Fruit fly (Drosophila melanogaster) whole organism, prepupa: ENCODE data around the gene CG5280.

Experiments used
- Blimp-1 ChIP-seq: fragments of 200-800 bp; sonication (Bioruptor generic); optimal IDR thresholded peaks from 3 replicates; lab custom pipeline; 2017; ENCODE audit warnings: missing biosample characterization, missing genetic modification characterization, mild to moderate bottlenecking, moderate library complexity, missing genetic modification reagents
- CG11902 ChIP-seq: fragments of 200-800 bp; sonication (Bioruptor generic); optimal IDR thresholded peaks from 3 replicates; lab custom pipeline; 2016; ENCODE audit warnings: missing biosample characterization, missing genetic modification characterization
- CG15336 ChIP-seq: fragments of 200-800 bp; sonication (Bioruptor generic); IDR thresholded peaks from 2 replicates; pipeline ENCODE4 v1.3.6; 2022; ENCODE audit warnings: missing biosample characterization, missing genetic modification characterization
- CG1621 ChIP-seq: fragments of 200-800 bp; sonication (Bioruptor generic); optimal IDR thresholded peaks from 3 replicates; lab custom pipeline; 2018; ENCODE audit warnings: missing biosample characterization, mild to moderate bottlenecking, missing genetic modification characterization
- CG31627 ChIP-seq: fragments of 200-800 bp; sonication (Bioruptor generic); optimal IDR thresholded peaks from 3 replicates; lab custom pipeline; 2016; ENCODE audit warnings: missing biosample characterization, missing genetic modification characterization
- CG34406 ChIP-seq: fragments of 200-800 bp; sonication (Bioruptor generic); optimal IDR thresholded peaks from 3 replicates; lab custom pipeline; 2016; ENCODE audit warnings: missing biosample characterization, missing genetic modification characterization
- CG3919 ChIP-seq: fragments of 200-800 bp; sonication (Bioruptor generic); optimal IDR thresholded peaks from 3 replicates; lab custom pipeline; 2016; ENCODE audit warnings: missing biosample characterization, missing genetic modification characterization
- CG6163 ChIP-seq: fragments of 200-800 bp; sonication (Bioruptor generic); IDR thresholded peaks from 3 replicates; pipeline ENCODE4 v1.3.6; 2022; ENCODE audit warnings: missing biosample characterization, missing genetic modification characterization
- CG6276 ChIP-seq: fragments of 200-800 bp; sonication (Bioruptor generic); optimal IDR thresholded peaks from 2 replicates; lab custom pipeline; 2017; ENCODE audit warnings: missing biosample characterization, mild to moderate bottlenecking, missing genetic modification characterization
- CG6792 ChIP-seq: fragments of 200-800 bp; sonication (Bioruptor generic); optimal IDR thresholded peaks from 3 replicates; lab custom pipeline; 2016; ENCODE audit warnings: missing biosample characterization, missing genetic modification characterization
- CG6854 ChIP-seq: fragments of 200-800 bp; sonication (Bioruptor generic); optimal IDR thresholded peaks from 2 replicates; lab custom pipeline; 2017; ENCODE audit warnings: missing biosample characterization, mild to moderate bottlenecking, missing genetic modification characterization
- CG7368 ChIP-seq: fragments of 200-800 bp; sonication (Bioruptor generic); optimal IDR thresholded peaks from 3 replicates; lab custom pipeline; 2016; ENCODE audit warnings: missing biosample characterization, missing genetic modification characterization
- CG8119 ChIP-seq: fragments of 200-800 bp; sonication (Bioruptor generic); IDR thresholded peaks from 3 replicates; pipeline ENCODE4 v1.3.6; 2022; ENCODE audit warnings: missing biosample characterization, missing genetic modification characterization
- CG8319 ChIP-seq: fragments of 200-800 bp; sonication (Bioruptor generic); optimal IDR thresholded peaks from 3 replicates; lab custom pipeline; 2016; ENCODE audit warnings: missing biosample characterization, missing genetic modification characterization
- CG8632 ChIP-seq: fragments of 200-800 bp; sonication (Bioruptor generic); optimal IDR thresholded peaks from 3 replicates; lab custom pipeline; 2016; ENCODE audit warnings: missing biosample characterization, missing genetic modification characterization
- CG9139 ChIP-seq: fragments of 200-800 bp; sonication (Bioruptor generic); optimal IDR thresholded peaks from 3 replicates; lab custom pipeline; 2017; ENCODE audit warnings: missing biosample characterization, mild to moderate bottlenecking, missing genetic modification characterization
- Eip78C ChIP-seq: fragments of 200-800 bp; sonication (Bioruptor generic); peaks from one replicate; lab custom pipeline; 2016; ENCODE audit warnings: missing biosample characterization, missing genetic modification characterization
- Ets96B ChIP-seq: fragments of 200-800 bp; optimal IDR thresholded peaks from 2 replicates; lab custom pipeline; 2019; ENCODE audit warnings: missing biosample characterization, mild to moderate bottlenecking, missing genetic modification characterization, moderate library complexity
- Gug ChIP-seq: fragments of 200-800 bp; sonication (Bioruptor generic); IDR thresholded peaks from 2 replicates; pipeline ENCODE4 v1.3.6; 2022; ENCODE audit warnings: missing biosample characterization, missing genetic modification characterization
- Hr39 ChIP-seq: fragments of 200-800 bp; sonication (Bioruptor generic); optimal IDR thresholded peaks from 2 replicates; lab custom pipeline; 2016; ENCODE audit warnings: missing biosample characterization, missing genetic modification characterization
- Hr4 ChIP-seq: fragments of 200-800 bp; sonication (Bioruptor generic); optimal IDR thresholded peaks from 3 replicates; lab custom pipeline; 2016; ENCODE audit warnings: missing biosample characterization, missing genetic modification characterization
- Lpt ChIP-seq: fragments of 200-800 bp; sonication (Bioruptor generic); optimal IDR thresholded peaks from 3 replicates; lab custom pipeline; 2016; ENCODE audit warnings: missing biosample characterization, missing genetic modification characterization
- Smox ChIP-seq: fragments of 200-800 bp; sonication (Bioruptor generic); optimal IDR thresholded peaks from 3 replicates; lab custom pipeline; 2016; ENCODE audit warnings: missing biosample characterization, missing genetic modification characterization
- Sox102F ChIP-seq: fragments of 200-800 bp; sonication (Bioruptor generic); optimal IDR thresholded peaks from 2 replicates; lab custom pipeline; 2016; ENCODE audit warnings: missing biosample characterization, mild to moderate bottlenecking, missing genetic modification characterization
- Sox14 ChIP-seq: fragments of 200-800 bp; sonication (Bioruptor generic); optimal IDR thresholded peaks from 3 replicates; lab custom pipeline; 2016; ENCODE audit warnings: missing biosample characterization, missing genetic modification characterization
- achi ChIP-seq: fragments of 200-800 bp; sonication (Bioruptor generic); optimal IDR thresholded peaks from 3 replicates; lab custom pipeline; 2016; ENCODE audit warnings: missing biosample characterization, missing genetic modification characterization
- acj6 ChIP-seq: fragments of 200-800 bp; sonication (Bioruptor generic); optimal IDR thresholded peaks from 3 replicates; lab custom pipeline; 2016; ENCODE audit warnings: missing biosample characterization, missing genetic modification characterization
- cyc ChIP-seq: fragments of 200-800 bp; sonication (Bioruptor generic); optimal IDR thresholded peaks from 3 replicates; lab custom pipeline; 2016; ENCODE audit warnings: missing biosample characterization, missing genetic modification characterization
- dac ChIP-seq: fragments of 200-800 bp; sonication (Bioruptor generic); optimal IDR thresholded peaks from 2 replicates; lab custom pipeline; 2017; ENCODE audit warnings: missing biosample characterization, mild to moderate bottlenecking, missing genetic modification characterization
- dsx ChIP-seq: fragments of 200-800 bp; optimal IDR thresholded peaks from 3 replicates; lab custom pipeline; 2019; ENCODE audit warnings: missing biosample characterization, mild to moderate bottlenecking, missing genetic modification characterization, moderate library complexity; ENCODE audit not compliant: poor library complexity, severe bottlenecking
- eg ChIP-seq: fragments of 200-800 bp; sonication (Bioruptor generic); IDR thresholded peaks from 3 replicates; pipeline ENCODE4 v1.3.6; 2022; ENCODE audit warnings: missing biosample characterization, missing genetic modification characterization
- fd59A ChIP-seq: fragments of 200-800 bp; sonication (Bioruptor generic); optimal IDR thresholded peaks from 2 replicates; lab custom pipeline; 2017; ENCODE audit warnings: missing biosample characterization, mild to moderate bottlenecking, missing genetic modification characterization, missing genetic modification reagents
- fd85E ChIP-seq: fragments of 200-800 bp; sonication (Bioruptor generic); optimal IDR thresholded peaks from 3 replicates; lab custom pipeline; 2016; ENCODE audit warnings: missing biosample characterization, missing genetic modification characterization
- net ChIP-seq: fragments of 200-800 bp; sonication (Bioruptor generic); optimal IDR thresholded peaks from 3 replicates; lab custom pipeline; 2016; ENCODE audit warnings: missing biosample characterization, missing genetic modification characterization
- pdm3 ChIP-seq: fragments of 200-800 bp; sonication (Bioruptor generic); optimal IDR thresholded peaks from 3 replicates; lab custom pipeline; 2016; ENCODE audit warnings: missing biosample characterization, missing genetic modification characterization
- salr ChIP-seq, 2 experiments: fragments of 200-800 bp; sonication (Bioruptor generic); optimal IDR thresholded peaks; 3 replicates each; lab custom pipeline; 2016 to 2018; ENCODE audit warnings: missing biosample characterization in 2 of 2, missing genetic modification characterization in 2 of 2, mild to moderate bottlenecking in 1 of 2
- ss ChIP-seq, 2 experiments: fragments of 200-800 bp; sonication (Bioruptor generic); optimal IDR thresholded peaks; 2 replicates in 1 of 2; 3 replicates in 1 of 2; lab custom pipeline; 2017 to 2018; ENCODE audit warnings: mild to moderate bottlenecking in 2 of 2, missing biosample characterization in 2 of 2, missing genetic modification characterization in 2 of 2, moderate library complexity in 1 of 2
- svp ChIP-seq: fragments of 200-800 bp; sonication (Bioruptor generic); peaks from one replicate; lab custom pipeline; 2016; ENCODE audit warnings: missing biosample characterization, missing genetic modification characterization

CG5280 gene

dm6 chr3L:8997686-8998239 lies 7.7 kb upstream of the CG5280 start, which contains the start of the genes smg and CG5087 (continued):
- no peak for TF ChIP-seq pdm3 (GFP tag; lab: Kevin White, UChicago)
- no peak for TF ChIP-seq CG6276 (GFP tag; lab: Kevin White, UChicago)
- no peak for TF ChIP-seq dsx
- no peak for TF ChIP-seq Hr4 (GFP tag; lab: Kevin White, UChicago)
- no peak for TF ChIP-seq acj6
- peak; percentile 13 for TF ChIP-seq Hr39 (GFP tag; lab: Kevin White, UChicago)

dm6 chr3L:8996899-8997685 lies 7.1 kb upstream of the CG5280 start:
- no peak for TF ChIP-seq CG31627
- no peak for TF ChIP-seq CG34406
- peak; percentile 13 for TF ChIP-seq Sox102F (GFP tag; lab: Kevin White, UChicago)
- no peak for TF ChIP-seq CG6276 (GFP tag; lab: Kevin White, UChicago)
- TF ChIP-seq CG8319 (GFP tag; lab: Kevin White, UChicago), result no peak
- no peak for TF ChIP-seq cyc (GFP tag; lab: Kevin White, UChicago)
- peak; percentile 26 for TF ChIP-seq dsx
- peak; percentile 91 for TF ChIP-seq Blimp-1 (GFP tag; lab: Kevin White, UChicago)
- peak; percentile 41 for TF ChIP-seq CG6854
- no peak for TF ChIP-seq salr (GFP tag; optimal IDR thresholded peaks at IDR 0.05; lab: Kevin White, UChicago)
- TF ChIP-seq CG11902 (GFP tag; lab: Kevin White, UChicago), result no peak
- TF ChIP-seq CG7368, result no peak
- TF ChIP-seq CG9139 (GFP tag; lab: Kevin White, UChicago), result no peak
- 0 out of 2 replicates have a peak, but pooled peaks have one; percentile 31 for TF ChIP-seq CG15336
- TF ChIP-seq Ets96B, result no peak
- TF ChIP-seq net (GFP tag; lab: Kevin White, UChicago), result peak; percentile 18
- TF ChIP-seq CG6792, result no peak
- TF ChIP-seq CG3919, result peak; percentile 15
- no peak for TF ChIP-seq Gug (GFP tag; lab: Robert Waterston, UW)
- TF ChIP-seq Eip78C (GFP tag; lab: Kevin White, UChicago), result peak; percentile 32
- peak in 1 of 2 experiments; percentile 21 for TF ChIP-seq ss (GFP tag; optimal IDR thresholded peaks at IDR 0.05; lab: Kevin White, UChicago)
- TF ChIP-seq Sox14 (GFP tag; lab: Kevin White, UChicago), result no peak
- no peak for TF ChIP-seq Hr39 (GFP tag; lab: Kevin White, UChicago)
- TF ChIP-seq Smox (GFP tag; lab: Kevin White, UChicago), result no peak
- peak; percentile 52 for TF ChIP-seq achi (GFP tag; lab: Kevin White, UChicago)
- TF ChIP-seq svp (GFP tag; lab: Kevin White, UChicago), result peak; percentile 89
- TF ChIP-seq fd85E (GFP tag; lab: Kevin White, UChicago), result no peak
- TF ChIP-seq dac (GFP tag; lab: Kevin White, UChicago), result no peak
- no peak for TF ChIP-seq Lpt (GFP tag; lab: Kevin White, UChicago)
- 0 out of 3 replicates have a peak, but pooled peaks have one; percentile 18 for TF ChIP-seq CG6163
- no peak for TF ChIP-seq CG8632 (GFP tag; lab: Kevin White, UChicago)
- no peak for TF ChIP-seq acj6
- 0 out of 3 replicates have a peak, but pooled peaks have one; percentile 34 for TF ChIP-seq eg (GFP tag; lab: Robert Waterston, UW)
- TF ChIP-seq fd59A (GFP tag; lab: Kevin White, UChicago), result no peak
- peak; percentile 14; the same call in 1 of the 3 replicates for TF ChIP-seq CG8119
- peak; percentile 2 for TF ChIP-seq CG1621 (tag; lab: Kevin White, UChicago)
